Worm (Caenorhabditis elegans) whole organism, L4/young adult: ENCODE results near the gene atg-7.

Source experiments
- W03F9.2 ChIP-seq: fragments of 150-350 bp; optimal IDR thresholded peaks from 2 replicates; lab custom pipeline; 2014; ENCODE audit warnings: missing biosample characterization, missing genetic modification characterization
- him-1 ChIP-seq: sonication (generic microtip); optimal IDR thresholded peaks from 2 replicates; lab custom pipeline; 2016; ENCODE audit warnings: missing genotype, missing genetic modification reagents, missing genetic modification characterization, missing compliant biosample characterization

DNA sequence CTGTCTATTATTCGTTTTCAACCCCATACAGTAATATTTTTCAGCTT is 42.4 kb downstream of the atg-7 start, which contains the start of gene kdin-1:
- TF ChIP-seq W03F9.2, result no peak
- no peak for TF ChIP-seq him-1 (tag; lab: Kevin White, UChicago)
